Worm (Caenorhabditis elegans): ENCODE data around the gene F56D6.22.

ce11 chrIV:3899719-3900554 is 7.5 kb downstream of the F56D6.22 start, which contains the start of gene srz-62:
- TF ChIP-seq unc-86 (tag; optimal IDR thresholded peaks at IDR 0.05) (no peak), lin-39 (tag; optimal IDR thresholded peaks at IDR 0.05) (no peak), nhr-77 (tag; optimal IDR thresholded peaks at IDR 0.05) (no peak)

Measured in whole organism, L1 larva.